Fruit fly (Drosophila melanogaster) whole organism, embryonic: Measurements from ENCODE around the gene Traf4.

ENCODE experiments used
- Adf1 ChIP-seq: fragments of 200-800 bp; sonication (Bioruptor generic); IDR thresholded peaks from 2 replicates; pipeline ENCODE4 v1.3.6; 2022; ENCODE audit warnings: missing biosample characterization, missing genetic modification characterization
- Aef1 ChIP-seq: fragments of 200-800 bp; sonication (Bioruptor generic); IDR thresholded peaks from 3 replicates; pipeline ENCODE4 v1.3.6; 2022; ENCODE audit warnings: missing biosample characterization, missing genetic modification characterization
- Bgb ChIP-seq: fragments of 200-800 bp; sonication (Bioruptor generic); IDR thresholded peaks from 2 replicates; pipeline ENCODE4 v1.3.6; 2022; ENCODE audit warnings: missing biosample characterization, missing genetic modification characterization; ENCODE audit not compliant: partially characterized antibody
- CG10147 ChIP-seq: fragments of 200-800 bp; sonication (Bioruptor generic); optimal IDR thresholded peaks from 2 replicates; lab custom pipeline; 2019; ENCODE audit warnings: missing biosample characterization, mild to moderate bottlenecking, missing genetic modification characterization, moderate library complexity
- CG10321 ChIP-seq: fragments of 200-800 bp; sonication (Bioruptor generic); IDR thresholded peaks from 2 replicates; pipeline ENCODE4 v1.3.6; 2022; ENCODE audit warnings: missing biosample characterization, missing genetic modification characterization
- CG10543 ChIP-seq: fragments of 200-800 bp; sonication (Bioruptor generic); optimal IDR thresholded peaks from 3 replicates; lab custom pipeline; 2017; ENCODE audit warnings: missing biosample characterization, mild to moderate bottlenecking, missing genetic modification characterization, moderate library complexity
- CG11093 ChIP-seq: fragments of 200-800 bp; sonication (Bioruptor generic); IDR thresholded peaks from 3 replicates; pipeline ENCODE4 v1.3.6; 2022; ENCODE audit warnings: missing biosample characterization, missing genetic modification characterization
- CG13123 ChIP-seq: fragments of 200-800 bp; sonication (Bioruptor generic); optimal IDR thresholded peaks from 2 replicates; lab custom pipeline; 2016; ENCODE audit warnings: missing biosample characterization, missing genetic modification characterization
- CG15479 ChIP-seq: fragments of 200-800 bp; sonication (Bioruptor generic); optimal IDR thresholded peaks from 3 replicates; lab custom pipeline; 2019; ENCODE audit warnings: missing biosample characterization, mild to moderate bottlenecking, missing genetic modification characterization, moderate library complexity
- CG2199 ChIP-seq: fragments of 200-800 bp; sonication (Bioruptor generic); IDR thresholded peaks from 3 replicates; pipeline ENCODE4 v1.3.6; 2022; ENCODE audit warnings: missing biosample characterization, missing genetic modification characterization
- CG2889 ChIP-seq: fragments of 200-800 bp; sonication (Bioruptor generic); IDR thresholded peaks from 3 replicates; pipeline ENCODE4 v1.3.6; 2022; ENCODE audit warnings: missing biosample characterization, missing genetic modification characterization
- CG32767 ChIP-seq: fragments of 200-800 bp; sonication (Bioruptor generic); IDR thresholded peaks from 2 replicates; pipeline ENCODE4 v1.3.6; 2022; ENCODE audit warnings: missing biosample characterization, missing genetic modification characterization
- CG33213 ChIP-seq: fragments of 200-800 bp; sonication (Bioruptor generic); optimal IDR thresholded peaks from 3 replicates; lab custom pipeline; 2016; ENCODE audit warnings: missing biosample characterization, missing genetic modification characterization
- CG4360 ChIP-seq: fragments of 200-800 bp; sonication (Bioruptor generic); IDR thresholded peaks from 2 replicates; pipeline ENCODE4 v1.3.6; 2022; ENCODE audit warnings: missing biosample characterization, missing genetic modification characterization
- CG4854 ChIP-seq: fragments of 200-800 bp; sonication (Bioruptor generic); optimal IDR thresholded peaks from 2 replicates; lab custom pipeline; 2016; ENCODE audit warnings: missing biosample characterization, missing genetic modification characterization, inconsistent platforms
- CG6791 ChIP-seq: fragments of 200-800 bp; sonication (Bioruptor generic); IDR thresholded peaks from 3 replicates; pipeline ENCODE4 v1.3.6; 2022; ENCODE audit warnings: missing biosample characterization, missing genetic modification characterization; ENCODE audit not compliant: partially characterized antibody
- CG8290 ChIP-seq, 3 experiments: fragments of 200-800 bp; sonication (Bioruptor generic); optimal IDR thresholded peaks; 2 replicates each; lab custom pipeline; 2016 to 2019; ENCODE audit warnings: missing biosample characterization in 3 of 3, missing genetic modification characterization in 3 of 3, mild to moderate bottlenecking in 2 of 3, moderate library complexity in 1 of 3
- CG9215 ChIP-seq: fragments of 200-800 bp; sonication (Bioruptor generic); IDR thresholded peaks from 2 replicates; pipeline ENCODE4 v1.3.6; 2022; ENCODE audit warnings: missing biosample characterization, missing genetic modification characterization
- Doc3 ChIP-seq: fragments of 200-800 bp; sonication (Bioruptor generic); IDR thresholded peaks from 3 replicates; pipeline ENCODE4 v1.3.6; 2022; ENCODE audit warnings: missing biosample characterization, missing genetic modification characterization; ENCODE audit not compliant: partially characterized antibody
- Ets65A ChIP-seq: fragments of 200-800 bp; sonication (Bioruptor generic); peaks from one replicate; lab custom pipeline; 2016; ENCODE audit warnings: missing biosample characterization, missing genetic modification characterization
- Fer3 ChIP-seq: fragments of 200-800 bp; sonication (Bioruptor generic); optimal IDR thresholded peaks from 2 replicates; lab custom pipeline; 2018; ENCODE audit warnings: missing biosample characterization, mild to moderate bottlenecking, missing genetic modification characterization, moderate library complexity
- HLH3B ChIP-seq: fragments of 200-800 bp; sonication (Bioruptor generic); IDR thresholded peaks from 2 replicates; pipeline ENCODE4 v1.3.6; 2022; ENCODE audit warnings: missing biosample characterization, missing genetic modification characterization
- HLH4C ChIP-seq: fragments of 200-800 bp; sonication (Bioruptor generic); IDR thresholded peaks from 3 replicates; pipeline ENCODE4 v1.3.6; 2022; ENCODE audit warnings: missing biosample characterization, missing genetic modification characterization; ENCODE audit not compliant: partially characterized antibody
- NFAT ChIP-seq: fragments of 200-800 bp; sonication (Bioruptor generic); IDR thresholded peaks from 2 replicates; pipeline ENCODE4 v1.3.6; 2022; ENCODE audit warnings: missing biosample characterization, missing genetic modification characterization
- Nf-YB ChIP-seq: fragments of 200-800 bp; sonication (Bioruptor generic); optimal IDR thresholded peaks from 3 replicates; lab custom pipeline; 2019; ENCODE audit warnings: missing biosample characterization, mild to moderate bottlenecking, missing genetic modification characterization, moderate library complexity
- Opbp ChIP-seq: fragments of 200-800 bp; sonication (Bioruptor generic); IDR thresholded peaks from 3 replicates; pipeline ENCODE4 v1.3.6; 2022; ENCODE audit warnings: missing biosample characterization, missing genetic modification characterization; ENCODE audit not compliant: partially characterized antibody
- Scr ChIP-seq: fragments of 200-800 bp; sonication (Bioruptor generic); IDR thresholded peaks from 2 replicates; pipeline ENCODE4 v1.3.6; 2022; ENCODE audit warnings: missing biosample characterization, missing genetic modification characterization; ENCODE audit not compliant: partially characterized antibody
- ase ChIP-seq: fragments of 200-800 bp; sonication (Bioruptor generic); IDR thresholded peaks from 3 replicates; pipeline ENCODE4 v1.3.6; 2022; ENCODE audit warnings: missing biosample characterization, missing genetic modification characterization
- bsh ChIP-seq, 2 experiments: fragments of 200-800 bp; sonication (Bioruptor generic); optimal IDR thresholded peaks; 2 replicates each; lab custom pipeline; 2017 to 2018; ENCODE audit warnings: mild to moderate bottlenecking in 2 of 2, missing biosample characterization in 2 of 2, missing genetic modification characterization in 2 of 2, moderate library complexity in 1 of 2
- ci ChIP-seq: fragments of 200-800 bp; sonication (Bioruptor generic); IDR thresholded peaks from 3 replicates; pipeline ENCODE4 v1.3.6; 2022; ENCODE audit warnings: missing biosample characterization, missing genetic modification characterization
- emc ChIP-seq: fragments of 200-800 bp; sonication (Bioruptor generic); optimal IDR thresholded peaks from 2 replicates; lab custom pipeline; 2016; ENCODE audit warnings: missing biosample characterization, missing genetic modification characterization
- exex ChIP-seq: fragments of 200-800 bp; sonication (Bioruptor generic); optimal IDR thresholded peaks from 4 replicates; lab custom pipeline; 2018; ENCODE audit warnings: missing biosample characterization, mild to moderate bottlenecking, missing genetic modification characterization, moderate library complexity
- ham ChIP-seq: fragments of 200-800 bp; sonication (Bioruptor generic); IDR thresholded peaks from 2 replicates; pipeline ENCODE4 v1.3.6; 2022; ENCODE audit warnings: missing biosample characterization, missing genetic modification characterization
- her ChIP-seq: fragments of 200-800 bp; sonication (Bioruptor generic); optimal IDR thresholded peaks from 2 replicates; lab custom pipeline; 2016; ENCODE audit warnings: missing biosample characterization, missing genetic modification characterization
- jumu ChIP-seq: fragments of 200-800 bp; sonication (Bioruptor generic); optimal IDR thresholded peaks from 3 replicates; lab custom pipeline; 2016; ENCODE audit warnings: missing biosample characterization, missing genetic modification characterization
- kay ChIP-seq: fragments of 200-800 bp; sonication (Bioruptor generic); optimal IDR thresholded peaks from 2 replicates; lab custom pipeline; 2016; ENCODE audit warnings: missing biosample characterization, missing genetic modification characterization
- ken ChIP-seq: fragments of 200-800 bp; sonication (Bioruptor generic); IDR thresholded peaks from 3 replicates; pipeline ENCODE4 v1.3.6; 2022; ENCODE audit warnings: missing biosample characterization, missing genetic modification characterization
- lola ChIP-seq, 3 experiments: fragments of >200 bp in 2 of 3; fragments of 200-800 bp in 1 of 3; sonication (Bioruptor generic) in 1 of 3; optimal IDR thresholded peaks; 2 replicates each; lab custom pipeline; 2017 to 2019; ENCODE audit warnings: missing biosample characterization in 3 of 3, missing genetic modification characterization in 3 of 3, mild to moderate bottlenecking in 1 of 3, moderate library complexity in 1 of 3
- lov ChIP-seq, 2 experiments: fragments of 200-800 bp in 1 of 2; fragments of >200 bp in 1 of 2; sonication (Bioruptor generic) in 1 of 2; IDR thresholded peaks in 1 of 2; optimal IDR thresholded peaks in 1 of 2; 2 replicates in 1 of 2; 3 replicates in 1 of 2; pipeline versions ENCODE4 v1.3.6 to Lab custom; 2017 to 2022; ENCODE audit warnings: missing biosample characterization in 1 of 2, missing genetic modification characterization in 1 of 2
- mirr ChIP-seq: fragments of 200-800 bp; sonication (Bioruptor generic); optimal IDR thresholded peaks from 3 replicates; lab custom pipeline; 2018; ENCODE audit warnings: missing biosample characterization, mild to moderate bottlenecking, missing genetic modification characterization
- odd ChIP-seq: fragments of 200-800 bp; sonication (Bioruptor generic); optimal IDR thresholded peaks from 2 replicates; lab custom pipeline; 2017; ENCODE audit warnings: missing biosample characterization, mild to moderate bottlenecking, missing genetic modification characterization
- onecut ChIP-seq: fragments of 200-800 bp; sonication (Bioruptor generic); IDR thresholded peaks from 2 replicates; pipeline ENCODE4 v1.3.6; 2022; ENCODE audit warnings: missing biosample characterization, missing genetic modification characterization
- seq ChIP-seq: fragments of 200-800 bp; sonication (Bioruptor generic); IDR thresholded peaks from 2 replicates; pipeline ENCODE4 v1.3.6; 2022; ENCODE audit warnings: missing biosample characterization, missing genetic modification characterization
- so ChIP-seq: fragments of 200-800 bp; sonication (Bioruptor generic); IDR thresholded peaks from 3 replicates; pipeline ENCODE4 v1.3.6; 2022; ENCODE audit warnings: missing biosample characterization, missing genetic modification characterization
- sob ChIP-seq: fragments of 200-800 bp; sonication (Bioruptor generic); IDR thresholded peaks from 2 replicates; pipeline ENCODE4 v1.3.6; 2022; ENCODE audit warnings: missing biosample characterization, missing genetic modification characterization
- vfl ChIP-seq: fragments of 200-800 bp; sonication (Bioruptor generic); optimal IDR thresholded peaks from 2 replicates; lab custom pipeline; 2016; ENCODE audit warnings: missing biosample characterization, missing genetic modification characterization
- vvl ChIP-seq: fragments of 200-800 bp; sonication (Bioruptor generic); IDR thresholded peaks from 2 replicates; pipeline ENCODE4 v1.3.6; 2022; ENCODE audit warnings: missing biosample characterization, missing genetic modification characterization
- wor ChIP-seq: fragments of 200-800 bp; sonication (Bioruptor generic); IDR thresholded peaks from 2 replicates; pipeline ENCODE4 v1.3.6; 2022; ENCODE audit warnings: missing biosample characterization, missing genetic modification characterization
- zen2 ChIP-seq: fragments of 200-800 bp; sonication (Bioruptor generic); IDR thresholded peaks from 3 replicates; pipeline ENCODE4 v1.3.6; 2022; ENCODE audit warnings: missing biosample characterization, missing genetic modification characterization; ENCODE audit not compliant: partially characterized antibody

Traf4 gene

dm6 chr2L:4333758-4334114 is 28.0 kb upstream of the Traf4 start, which contains the start of gene Atet (continued):
- no peak for TF ChIP-seq mirr (GFP tag; lab: Kevin White, UChicago)
- no peak for TF ChIP-seq emc (GFP tag; lab: Kevin White, UChicago)
- TF ChIP-seq Opbp (GFP tag; lab: Robert Waterston, UW): peak; percentile 24; the same call in 1 of the 3 replicates
- no peak for TF ChIP-seq CG4854
- TF ChIP-seq CG33213 (GFP tag; lab: Kevin White, UChicago): no peak
- TF ChIP-seq CG10321: peak; percentile 39; the same call in 1 of the 2 replicates
- TF ChIP-seq CG9215 (GFP tag; lab: Robert Waterston, UW): no peak
- TF ChIP-seq Aef1: no peak
- TF ChIP-seq CG6791: peak; percentile 71; the same call in 2 of the 3 replicates
- TF ChIP-seq sob: peak; percentile 44; the same call in 1 of the 2 replicates
- TF ChIP-seq HLH3B (GFP tag; lab: Robert Waterston, UW): no peak
- TF ChIP-seq CG8290 (GFP tag; optimal IDR thresholded peaks at IDR 0.05; lab: Kevin White, UChicago): no peak
- TF ChIP-seq CG8290 (tag; optimal IDR thresholded peaks at IDR 0.05; lab: Kevin White, UChicago): peak in 1 of 2 experiments; percentile 71
- 0 out of 3 replicates have a peak, but pooled peaks have one; percentile 1 for TF ChIP-seq CG2889
- TF ChIP-seq CG15479 (GFP tag; lab: Kevin White, UChicago): peak; percentile 19
- peak; percentile 59; the same call in 2 of the 3 replicates for TF ChIP-seq so (GFP tag; lab: Robert Waterston, UW)
- no peak for TF ChIP-seq odd (GFP tag; lab: Kevin White, UChicago)
- peak; percentile 64 for TF ChIP-seq her (GFP tag; lab: Kevin White, UChicago)
- 0 out of 2 replicates have a peak, but pooled peaks have one; percentile 3 for TF ChIP-seq wor (GFP tag; lab: Robert Waterston, UW)
- no peak for TF ChIP-seq ham (GFP tag; lab: Robert Waterston, UW)
- TF ChIP-seq Nf-YB (GFP tag; lab: Kevin White, UChicago): no peak
- no peak for TF ChIP-seq vfl (GFP tag; lab: Kevin White, UChicago)
- TF ChIP-seq CG10543 (GFP tag; lab: Kevin White, UChicago): peak; percentile 47
- TF ChIP-seq Adf1 (GFP tag; lab: Robert Waterston, UW): peak; percentile 46; the same call in 1 of the 2 replicates
- no peak for TF ChIP-seq CG11093 (GFP tag; lab: Robert Waterston, UW)
- TF ChIP-seq onecut (GFP tag; lab: Robert Waterston, UW): 0 out of 2 replicates have a peak, but pooled peaks have one; percentile 1
- TF ChIP-seq Fer3 (tag; lab: Kevin White, UChicago): no peak
- TF ChIP-seq CG2199: peak; percentile 78; the same call in 1 of the 3 replicates
- 0 out of 3 replicates have a peak, but pooled peaks have one; percentile 40 for TF ChIP-seq ken (GFP tag; lab: Robert Waterston, UW)
- TF ChIP-seq Ets65A (GFP tag; lab: Kevin White, UChicago): no peak
- no peak for TF ChIP-seq seq (GFP tag; lab: Robert Waterston, UW)
- peak; percentile 23; the same call in 1 of the 2 replicates for TF ChIP-seq CG32767
- peak; percentile 34; the same call in 1 of the 2 replicates for TF ChIP-seq vvl (GFP tag; lab: Robert Waterston, UW)
- no peak; the same call in 2 of the 3 replicates for TF ChIP-seq zen2
- TF ChIP-seq NFAT (GFP tag; lab: Robert Waterston, UW): peak; percentile 46; the same call in 1 of the 2 replicates
- no peak for TF ChIP-seq kay
- TF ChIP-seq Scr (GFP tag; lab: Robert Waterston, UW): peak; percentile 19; the same call in 1 of the 2 replicates
- TF ChIP-seq exex: no peak
- TF ChIP-seq ci (GFP tag; lab: Robert Waterston, UW): peak; percentile 85
- TF ChIP-seq CG13123 (GFP tag; lab: Kevin White, UChicago): no peak
- TF ChIP-seq lov (optimal IDR thresholded peaks at IDR 0.05; lab: Kevin White, UChicago): no peak
- peak; percentile 70; the same call in 1 of the 3 replicates for TF ChIP-seq lov (GFP tag; IDR thresholded peaks at IDR 0.05; lab: Robert Waterston, UW)
- no peak; the same call in 2 of the 3 replicates for TF ChIP-seq ase (GFP tag; lab: Robert Waterston, UW)
- TF ChIP-seq CG10147 (GFP tag; lab: Kevin White, UChicago): no peak
- no peak for TF ChIP-seq jumu (GFP tag; lab: Kevin White, UChicago)
- peak; percentile 71 for TF ChIP-seq Bgb (GFP tag; lab: Robert Waterston, UW)
- TF ChIP-seq HLH4C (GFP tag; lab: Robert Waterston, UW): 0 out of 3 replicates have a peak, but pooled peaks have one; percentile 46
- peak in 1 of 3 experiments; percentile 35 for TF ChIP-seq lola (GFP tag; optimal IDR thresholded peaks at IDR 0.05; lab: Kevin White, UChicago)
- no peak for TF ChIP-seq Doc3
- TF ChIP-seq bsh (GFP tag; optimal IDR thresholded peaks at IDR 0.05; lab: Kevin White, UChicago): no peak
- TF ChIP-seq CG4360 (GFP tag; lab: Robert Waterston, UW): peak; percentile 58; the same call in 1 of the 2 replicates
